Fruit fly (Drosophila melanogaster): ENCODE results near the gene CG14082.

DNA sequence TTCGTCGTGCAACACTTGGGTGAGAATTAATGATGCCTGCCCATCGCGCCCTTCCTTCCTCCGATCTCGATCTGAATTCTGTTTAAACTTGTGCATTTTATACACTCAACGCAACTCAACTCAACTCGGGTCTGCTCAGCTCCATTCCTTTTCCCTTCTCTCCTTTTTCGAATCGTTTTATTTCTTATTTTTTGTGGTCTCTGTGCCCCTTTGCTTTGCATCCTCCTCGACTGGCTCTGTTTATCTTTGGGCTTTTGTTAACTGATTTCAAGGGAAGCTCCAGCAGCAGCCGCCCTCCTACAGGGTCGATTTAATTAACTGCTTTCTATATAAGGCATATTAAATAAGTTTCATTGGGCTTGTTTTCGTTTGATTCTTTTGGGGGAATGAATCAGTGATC, 25.0 kb upstream of the CG14082 start:
- TF ChIP-seq insv (optimal IDR thresholded peaks at IDR 0.05) (no peak), Sin3A (optimal IDR thresholded peaks at IDR 0.05) (no peak), Myc (optimal IDR thresholded peaks at IDR 0.05) (no peak), ttk (optimal IDR thresholded peaks at IDR 0.05) (no peak), h (optimal IDR thresholded peaks at IDR 0.05) (no peak), psq (optimal IDR thresholded peaks at IDR 0.05) (no peak)

Data from Kc167 (cell line).